Fruit fly (Drosophila melanogaster) whole organism: Measurements from ENCODE around the gene CG32820.

Source experiments
- CG8478 ChIP-seq: fragments of >200 bp; optimal IDR thresholded peaks from 2 replicates; lab custom pipeline; 2018; ENCODE audit warnings: inconsistent platforms
- usp ChIP-seq: fragments of >200 bp; optimal IDR thresholded peaks from 2 replicates; lab custom pipeline; 2017; ENCODE audit warnings: missing biosample characterization, missing genetic modification characterization, mixed read lengths

DNA sequence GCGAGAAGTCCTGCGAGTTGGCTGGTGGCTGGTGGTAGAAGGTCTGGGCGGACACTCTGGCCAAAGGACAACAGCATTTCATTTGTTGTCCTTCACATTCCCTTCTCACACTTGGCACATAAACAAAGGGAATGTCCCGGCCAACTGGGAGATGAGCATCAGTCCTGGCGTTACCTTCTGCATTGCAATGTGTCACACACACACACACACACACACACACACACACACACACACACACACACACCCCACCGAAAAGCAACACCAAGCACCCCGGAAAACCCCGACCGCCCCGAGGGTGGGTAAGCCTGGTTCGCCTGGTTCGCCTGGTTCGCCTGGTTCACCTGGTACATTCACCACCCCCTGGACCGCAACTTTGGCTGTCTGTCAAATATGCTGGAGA is 47.2 kb downstream of the CG32820 start:
- TF ChIP-seq usp (no peak), CG8478 (lab: Kevin White, UChicago) (no peak)
